Worm (Caenorhabditis elegans) whole organism, mixed stage, embryonic: ENCODE data around the gene dsc-1.

Experiments
- M03D4.4 ChIP-seq: sonication (generic microtip); optimal IDR thresholded peaks from 2 replicates; lab custom pipeline; 2017; ENCODE audit warnings: mild to moderate bottlenecking, missing genetic modification characterization, missing compliant biosample characterization
- bed-3 ChIP-seq: fragments of 200-800 bp; sonication (Bioruptor generic); optimal IDR thresholded peaks from 3 replicates; lab custom pipeline; 2018; ENCODE audit warnings: mild to moderate bottlenecking, missing genetic modification characterization, moderate library complexity, missing compliant biosample characterization
- ceh-39 ChIP-seq: fragments of 150-350 bp; optimal IDR thresholded peaks from 2 replicates; lab custom pipeline; 2014; ENCODE audit warnings: missing biosample characterization, missing genetic modification characterization
- ceh-43 ChIP-seq: fragments of 200-800 bp; sonication (Bioruptor generic); optimal IDR thresholded peaks from 2 replicates; lab custom pipeline; 2018; ENCODE audit warnings: mild to moderate bottlenecking, missing genetic modification characterization, moderate library complexity, missing compliant biosample characterization
- ceh-83 ChIP-seq: fragments of 200-800 bp; sonication (Bioruptor generic); optimal IDR thresholded peaks from 2 replicates; lab custom pipeline; 2018; ENCODE audit warnings: mild to moderate bottlenecking, missing genetic modification characterization, missing compliant biosample characterization
- ces-1 ChIP-seq: fragments of 150-350 bp; optimal IDR thresholded peaks from 2 replicates; lab custom pipeline; 2014; ENCODE audit warnings: missing biosample characterization, missing genetic modification reagents, missing genetic modification characterization
- cnd-1 ChIP-seq: fragments of 200-800 bp; sonication (Bioruptor generic); optimal IDR thresholded peaks from 2 replicates; lab custom pipeline; 2018; ENCODE audit warnings: mild to moderate bottlenecking, missing genetic modification characterization, missing compliant biosample characterization
- drap-1 ChIP-seq: fragments of 200-800 bp; sonication (Bioruptor generic); optimal IDR thresholded peaks from 3 replicates; lab custom pipeline; 2018; ENCODE audit warnings: mild to moderate bottlenecking, missing genetic modification characterization, missing compliant biosample characterization
- elt-1 ChIP-seq: sonication (generic microtip); optimal IDR thresholded peaks from 2 replicates; lab custom pipeline; 2017; ENCODE audit warnings: missing genetic modification characterization, mild to moderate bottlenecking, missing compliant biosample characterization, antibody characterized with exemption, moderate library complexity, borderline replicate concordance; ENCODE audit not compliant: insufficient read depth
- elt-3 ChIP-seq: fragments of 150-350 bp; optimal IDR thresholded peaks from 2 replicates; lab custom pipeline; 2014; ENCODE audit warnings: missing biosample characterization, missing genetic modification characterization
- flh-1 ChIP-seq: fragments of 200-800 bp; sonication (Bioruptor generic); optimal IDR thresholded peaks from 2 replicates; lab custom pipeline; 2018; ENCODE audit warnings: mild to moderate bottlenecking, missing genetic modification characterization, moderate library complexity, missing compliant biosample characterization
- ham-2 ChIP-seq: fragments of 200-800 bp; sonication (Bioruptor generic); optimal IDR thresholded peaks from 2 replicates; lab custom pipeline; 2018; ENCODE audit warnings: mild to moderate bottlenecking, missing genetic modification characterization, missing compliant biosample characterization
- hlh-1 ChIP-seq: fragments of 150-350 bp; optimal IDR thresholded peaks from 2 replicates; lab custom pipeline; 2014; ENCODE audit warnings: missing biosample characterization, missing genetic modification reagents, missing genetic modification characterization
- lin-13 ChIP-seq: fragments of 150-350 bp; optimal IDR thresholded peaks from 2 replicates; lab custom pipeline; 2014; ENCODE audit warnings: missing biosample characterization, missing genetic modification characterization
- lsy-2 ChIP-seq: fragments of 150-350 bp; optimal IDR thresholded peaks from 2 replicates; lab custom pipeline; 2014; ENCODE audit warnings: missing biosample characterization, missing genetic modification characterization
- mab-5 ChIP-seq: fragments of 150-350 bp; optimal IDR thresholded peaks from 2 replicates; lab custom pipeline; 2014; ENCODE audit warnings: missing biosample characterization, missing genetic modification characterization
- mep-1 ChIP-seq: fragments of 150-350 bp; optimal IDR thresholded peaks from 2 replicates; lab custom pipeline; 2017; ENCODE audit warnings: missing biosample characterization, missing genetic modification reagents, missing genetic modification characterization, inconsistent platforms
- mls-2 ChIP-seq: sonication (generic microtip); optimal IDR thresholded peaks from 2 replicates; lab custom pipeline; 2016; ENCODE audit warnings: mild to moderate bottlenecking, missing genetic modification characterization, moderate library complexity, missing compliant biosample characterization
- nhr-12 ChIP-seq: fragments of 150-350 bp; optimal IDR thresholded peaks from 2 replicates; lab custom pipeline; 2014; ENCODE audit warnings: missing biosample characterization, missing genetic modification characterization
- nhr-2 ChIP-seq: fragments of 150-350 bp; optimal IDR thresholded peaks from 2 replicates; lab custom pipeline; 2014; ENCODE audit warnings: missing biosample characterization, missing genetic modification characterization
- nhr-237 ChIP-seq: fragments of 150-350 bp; optimal IDR thresholded peaks from 2 replicates; lab custom pipeline; 2014; ENCODE audit warnings: missing biosample characterization, missing genetic modification characterization
- nhr-28 ChIP-seq: fragments of 150-350 bp; optimal IDR thresholded peaks from 2 replicates; lab custom pipeline; 2014; ENCODE audit warnings: missing biosample characterization, missing genetic modification characterization
- nhr-76 ChIP-seq: sonication (generic microtip); optimal IDR thresholded peaks from 2 replicates; lab custom pipeline; 2017; ENCODE audit warnings: missing biosample characterization, missing genetic modification characterization
- pha-4 ChIP-seq: fragments of 150-350 bp; optimal IDR thresholded peaks from 2 replicates; lab custom pipeline; 2018; ENCODE audit warnings: missing biosample characterization, missing genetic modification reagents, missing genetic modification characterization
- sem-2 ChIP-seq: fragments of 200-800 bp; sonication (Bioruptor generic); optimal IDR thresholded peaks from 2 replicates; lab custom pipeline; 2018; ENCODE audit warnings: mild to moderate bottlenecking, missing genetic modification characterization, missing compliant biosample characterization
- snpc-4 ChIP-seq: fragments of 150-350 bp; optimal IDR thresholded peaks from 2 replicates; lab custom pipeline; 2014; ENCODE audit warnings: missing biosample characterization, missing genetic modification characterization
- sptf-1 ChIP-seq: sonication (generic microtip); optimal IDR thresholded peaks from 2 replicates; lab custom pipeline; 2017; ENCODE audit warnings: mild to moderate bottlenecking, missing genetic modification characterization, moderate library complexity, missing compliant biosample characterization
- tbx-8 ChIP-seq: fragments of 200-800 bp; sonication (Bioruptor generic); optimal IDR thresholded peaks from 2 replicates; lab custom pipeline; 2018; ENCODE audit warnings: mild to moderate bottlenecking, missing genetic modification characterization, moderate library complexity, missing compliant biosample characterization
- unc-120 ChIP-seq: sonication (generic microtip); optimal IDR thresholded peaks from 2 replicates; lab custom pipeline; 2017; ENCODE audit warnings: missing genetic modification characterization, missing compliant biosample characterization; ENCODE audit not compliant: poor library complexity, severe bottlenecking
- unc-39 ChIP-seq: fragments of 150-350 bp; optimal IDR thresholded peaks from 2 replicates; lab custom pipeline; 2014; ENCODE audit warnings: missing biosample characterization, missing genetic modification characterization
- unc-62 ChIP-seq: fragments of 150-350 bp; optimal IDR thresholded peaks from 2 replicates; lab custom pipeline; 2014; ENCODE audit warnings: missing biosample characterization, missing genetic modification reagents, missing genetic modification characterization
- zip-8 ChIP-seq: fragments of 150-350 bp; optimal IDR thresholded peaks from 2 replicates; lab custom pipeline; 2014; ENCODE audit warnings: missing biosample characterization, missing genetic modification characterization
- ztf-11 ChIP-seq: fragments of 150-350 bp; optimal IDR thresholded peaks from 2 replicates; lab custom pipeline; 2014; ENCODE audit warnings: missing biosample characterization, missing genetic modification characterization

dsc-1 gene

ce11 chrX:15041340-15041739, 6.7 kb upstream of the dsc-1 start:
- peak; percentile 98 for TF ChIP-seq ces-1
- TF ChIP-seq nhr-237 (tag; lab: Kevin White, UChicago): no peak
- no peak for TF ChIP-seq nhr-2

ce11 chrX:15040552-15041080, 6.0 kb upstream of the dsc-1 start, which contains the start of gene C18B12.4:
Gene C18B12.4 (minus strand): TSS chrX:15040602.
- no peak for TF ChIP-seq ceh-83
- peak; percentile 74 for TF ChIP-seq drap-1 (GFP tag; lab: Kevin White, UChicago)
- TF ChIP-seq sptf-1 (tag; lab: Kevin White, UChicago): peak; percentile 77
- TF ChIP-seq cnd-1 (tag; lab: Kevin White, UChicago): peak; percentile 72
- peak; percentile 67 for TF ChIP-seq mls-2 (tag; lab: Kevin White, UChicago)
- TF ChIP-seq elt-3 (tag; lab: Kevin White, UChicago): peak; percentile 20
- TF ChIP-seq mep-1: peak; percentile 78
- TF ChIP-seq zip-8 (tag; lab: Kevin White, UChicago): no peak
- peak; percentile 59 for TF ChIP-seq lsy-2
- TF ChIP-seq nhr-76 (tag; lab: Kevin White, UChicago): no peak
- TF ChIP-seq M03D4.4: peak; percentile 19
- TF ChIP-seq ces-1: no peak
- TF ChIP-seq hlh-1 (tag; lab: Kevin White, UChicago): peak; percentile 99
- peak; percentile 77 for TF ChIP-seq nhr-237 (tag; lab: Kevin White, UChicago)
- peak; percentile 55 for TF ChIP-seq nhr-2
- no peak for TF ChIP-seq ceh-43 (GFP tag; lab: Kevin White, UChicago)
- TF ChIP-seq tbx-8 (GFP tag; lab: Kevin White, UChicago): peak; percentile 22
- TF ChIP-seq elt-1: peak; percentile 28
- TF ChIP-seq unc-39 (tag; lab: Kevin White, UChicago): peak; percentile 92
- no peak for TF ChIP-seq flh-1 (GFP tag; lab: Kevin White, UChicago)
- peak; percentile 92 for TF ChIP-seq pha-4
- TF ChIP-seq nhr-28 (tag; lab: Kevin White, UChicago): no peak
- peak; percentile 90 for TF ChIP-seq ham-2 (GFP tag; lab: Kevin White, UChicago)
- peak; percentile 65 for TF ChIP-seq ceh-39 (tag; lab: Kevin White, UChicago)
- peak; percentile 78 for TF ChIP-seq unc-62
- TF ChIP-seq unc-120 (tag; lab: Kevin White, UChicago): peak; percentile 12
- peak; percentile 89 for TF ChIP-seq lin-13 (tag; lab: Kevin White, UChicago)

- TF ChIP-seq elt-3 (tag; lab: Kevin White, UChicago): no peak
- no peak for TF ChIP-seq unc-120 (tag; lab: Kevin White, UChicago)
- no peak for TF ChIP-seq ztf-11
- TF ChIP-seq zip-8 (tag; lab: Kevin White, UChicago): no peak
- no peak for TF ChIP-seq nhr-76 (tag; lab: Kevin White, UChicago)
- no peak for TF ChIP-seq flh-1 (GFP tag; lab: Kevin White, UChicago)
- no peak for TF ChIP-seq elt-1
- no peak for TF ChIP-seq pha-4
- no peak for TF ChIP-seq lsy-2
- TF ChIP-seq ham-2 (GFP tag; lab: Kevin White, UChicago): no peak
- no peak for TF ChIP-seq snpc-4 (tag; lab: Kevin White, UChicago)
- no peak for TF ChIP-seq mls-2 (tag; lab: Kevin White, UChicago)
- TF ChIP-seq drap-1 (GFP tag; lab: Kevin White, UChicago): no peak
- TF ChIP-seq bed-3 (GFP tag; lab: Kevin White, UChicago): no peak
- no peak for TF ChIP-seq nhr-12 (tag; lab: Kevin White, UChicago)
- no peak for TF ChIP-seq hlh-1 (tag; lab: Kevin White, UChicago)
These were observed 5.1 kb upstream of the dsc-1 start for ce11 chrX:15039696-15040212.

- TF ChIP-seq M03D4.4 (no peak), ceh-43 (GFP tag; lab: Kevin White, UChicago) (no peak), lin-13 (tag; lab: Kevin White, UChicago) (no peak), ceh-83 (no peak), ces-1 (no peak), unc-120 (tag; lab: Kevin White, UChicago) (no peak), ceh-39 (tag; lab: Kevin White, UChicago) (no peak), ham-2 (GFP tag; lab: Kevin White, UChicago) (no peak), mab-5 (no peak), sptf-1 (tag; lab: Kevin White, UChicago) (no peak), ztf-11 (no peak), hlh-1 (tag; lab: Kevin White, UChicago) (no peak), sem-2 (no peak), nhr-12 (tag; lab: Kevin White, UChicago) (no peak), tbx-8 (GFP tag; lab: Kevin White, UChicago) (no peak), nhr-2 (no peak), mep-1 (no peak), snpc-4 (tag; lab: Kevin White, UChicago) (no peak), lsy-2 (no peak), mls-2 (tag; lab: Kevin White, UChicago) (no peak)
These were observed 4.5 kb upstream of the dsc-1 start for ce11 chrX:15039029-15039695.
